Fruit fly (Drosophila melanogaster) whole organism, embryonic: ENCODE results near the gene Ppi1.

Experiments
- Ada2b ChIP-seq: fragments of 200-800 bp; sonication (Bioruptor generic); IDR thresholded peaks from 2 replicates; pipeline ENCODE4 v1.3.6; 2022; ENCODE audit warnings: missing biosample characterization, missing genetic modification characterization
- CG1024 ChIP-seq: fragments of 200-800 bp; sonication (Bioruptor generic); IDR thresholded peaks from 2 replicates; pipeline ENCODE4 v1.3.6; 2022; ENCODE audit warnings: missing biosample characterization, missing genetic modification characterization
- CG10543 ChIP-seq: fragments of 200-800 bp; sonication (Bioruptor generic); optimal IDR thresholded peaks from 3 replicates; lab custom pipeline; 2017; ENCODE audit warnings: missing biosample characterization, mild to moderate bottlenecking, missing genetic modification characterization, moderate library complexity
- CG10959 ChIP-seq: fragments of 200-800 bp; sonication (Bioruptor generic); IDR thresholded peaks from 2 replicates; pipeline ENCODE4 v1.3.6; 2022; ENCODE audit warnings: missing biosample characterization, missing genetic modification characterization
- CG11247 ChIP-seq: fragments of 200-800 bp; sonication (Bioruptor generic); IDR thresholded peaks from 2 replicates; pipeline ENCODE4 v1.3.6; 2022; ENCODE audit warnings: missing biosample characterization, missing genetic modification characterization
- CG13624 ChIP-seq: fragments of 200-800 bp; sonication (Bioruptor generic); optimal IDR thresholded peaks from 2 replicates; lab custom pipeline; 2016; ENCODE audit warnings: missing biosample characterization, missing genetic modification characterization
- CG15269 ChIP-seq: fragments of 200-800 bp; sonication (Bioruptor generic); optimal IDR thresholded peaks from 2 replicates; lab custom pipeline; 2018; ENCODE audit warnings: missing biosample characterization, mild to moderate bottlenecking, missing genetic modification characterization, moderate library complexity
- CG3281 ChIP-seq: fragments of 200-800 bp; sonication (Bioruptor generic); optimal IDR thresholded peaks from 3 replicates; lab custom pipeline; 2017; ENCODE audit warnings: missing biosample characterization, mild to moderate bottlenecking, missing genetic modification characterization
- CG33557 ChIP-seq: fragments of 200-800 bp; sonication (Bioruptor generic); optimal IDR thresholded peaks from 2 replicates; lab custom pipeline; 2019; ENCODE audit warnings: missing biosample characterization, mild to moderate bottlenecking, missing genetic modification characterization, moderate library complexity
- CG5180 ChIP-seq: fragments of 200-800 bp; sonication (Bioruptor generic); optimal IDR thresholded peaks from 3 replicates; lab custom pipeline; 2017; ENCODE audit warnings: missing biosample characterization, missing genetic modification characterization, mild to moderate bottlenecking, moderate library complexity, missing genetic modification reagents
- CG6689 ChIP-seq: fragments of 200-800 bp; sonication (Bioruptor generic); IDR thresholded peaks from 2 replicates; pipeline ENCODE4 v1.3.6; 2022; ENCODE audit warnings: missing biosample characterization, missing genetic modification characterization
- CG6854 ChIP-seq: fragments of 200-800 bp; sonication (Bioruptor generic); optimal IDR thresholded peaks from 3 replicates; lab custom pipeline; 2017; ENCODE audit warnings: missing biosample characterization, mild to moderate bottlenecking, missing genetic modification characterization
- CG7372 ChIP-seq: fragments of 200-800 bp; sonication (Bioruptor generic); IDR thresholded peaks from 2 replicates; pipeline ENCODE4 v1.3.6; 2022; ENCODE audit warnings: missing biosample characterization, missing genetic modification characterization
- CG8765 ChIP-seq: fragments of 200-800 bp; sonication (Bioruptor generic); IDR thresholded peaks from 2 replicates; pipeline ENCODE4 v1.3.6; 2022; ENCODE audit warnings: missing biosample characterization, missing genetic modification characterization
- CG8944 ChIP-seq: fragments of 200-800 bp; sonication (Bioruptor generic); optimal IDR thresholded peaks from 3 replicates; lab custom pipeline; 2016; ENCODE audit warnings: missing biosample characterization, missing genetic modification characterization
- ERR ChIP-seq: fragments of 200-800 bp; sonication (Bioruptor generic); optimal IDR thresholded peaks from 2 replicates; lab custom pipeline; 2016; ENCODE audit warnings: missing biosample characterization, missing genetic modification characterization
- HHEX ChIP-seq: fragments of 200-800 bp; sonication (Bioruptor generic); optimal IDR thresholded peaks from 3 replicates; lab custom pipeline; 2017; ENCODE audit warnings: missing biosample characterization, mild to moderate bottlenecking, missing genetic modification characterization, missing genetic modification reagents
- HLH3B ChIP-seq: fragments of 200-800 bp; sonication (Bioruptor generic); IDR thresholded peaks from 2 replicates; pipeline ENCODE4 v1.3.6; 2022; ENCODE audit warnings: missing biosample characterization, missing genetic modification characterization
- HmgD ChIP-seq: fragments of 200-800 bp; sonication (Bioruptor generic); optimal IDR thresholded peaks from 3 replicates; lab custom pipeline; 2016; ENCODE audit warnings: missing biosample characterization, missing genetic modification characterization
- Hr78 ChIP-seq, 2 experiments: fragments of 200-800 bp in 1 of 2; fragments of >200 bp in 1 of 2; sonication (Bioruptor generic) in 1 of 2; optimal IDR thresholded peaks; 2 replicates each; lab custom pipeline; 2017 to 2019; ENCODE audit warnings: missing biosample characterization in 2 of 2, missing genetic modification characterization in 2 of 2, mild to moderate bottlenecking in 1 of 2, moderate library complexity in 1 of 2
- Hsf ChIP-seq: fragments of 200-800 bp; sonication (Bioruptor generic); optimal IDR thresholded peaks from 3 replicates; lab custom pipeline; 2016; ENCODE audit warnings: missing biosample characterization, missing genetic modification characterization
- Kr ChIP-seq: fragments of 200-800 bp; sonication (Bioruptor generic); optimal IDR thresholded peaks from 2 replicates; lab custom pipeline; 2017; ENCODE audit warnings: missing biosample characterization, mild to moderate bottlenecking, missing genetic modification characterization
- Lim3 ChIP-seq: fragments of 200-800 bp; sonication (Bioruptor generic); IDR thresholded peaks from 2 replicates; pipeline ENCODE4 v1.3.6; 2022; ENCODE audit warnings: missing biosample characterization, missing genetic modification characterization
- MTF-1 ChIP-seq: fragments of 200-800 bp; sonication (Bioruptor generic); optimal IDR thresholded peaks from 2 replicates; lab custom pipeline; 2018; ENCODE audit warnings: missing biosample characterization, mild to moderate bottlenecking, missing genetic modification characterization, borderline replicate concordance
- Oli ChIP-seq: fragments of 200-800 bp; sonication (Bioruptor generic); optimal IDR thresholded peaks from 2 replicates; lab custom pipeline; 2018; ENCODE audit warnings: missing biosample characterization, mild to moderate bottlenecking, missing genetic modification characterization, moderate library complexity
- Optix ChIP-seq: fragments of 200-800 bp; sonication (Bioruptor generic); IDR thresholded peaks from 3 replicates; pipeline ENCODE4 v1.3.6; 2022; ENCODE audit warnings: missing biosample characterization, missing genetic modification characterization
- Taf1 ChIP-seq: fragments of 200-800 bp; sonication (Bioruptor generic); IDR thresholded peaks from 2 replicates; pipeline ENCODE4 v1.3.6; 2022; ENCODE audit warnings: missing biosample characterization, missing genetic modification characterization
- ab ChIP-seq: fragments of 200-800 bp; sonication (Bioruptor generic); optimal IDR thresholded peaks from 2 replicates; lab custom pipeline; 2016; ENCODE audit warnings: missing biosample characterization, missing genetic modification characterization
- ap ChIP-seq: fragments of 200-800 bp; sonication (Bioruptor generic); IDR thresholded peaks from 2 replicates; pipeline ENCODE4 v1.3.6; 2022; ENCODE audit warnings: missing biosample characterization, missing genetic modification characterization
- btn ChIP-seq: fragments of 200-800 bp; sonication (Bioruptor generic); optimal IDR thresholded peaks from 2 replicates; lab custom pipeline; 2016; ENCODE audit warnings: missing biosample characterization, missing genetic modification characterization
- chm ChIP-seq: fragments of 200-800 bp; sonication (Bioruptor generic); IDR thresholded peaks from 2 replicates; pipeline ENCODE4 v1.3.6; 2022; ENCODE audit warnings: missing biosample characterization, missing genetic modification characterization
- dpn ChIP-seq, 2 experiments: fragments of 200-800 bp; sonication (Bioruptor generic); optimal IDR thresholded peaks; 3 replicates each; lab custom pipeline; 2016; ENCODE audit warnings: missing biosample characterization in 2 of 2, missing genetic modification characterization in 2 of 2
- eve ChIP-seq, 2 experiments: fragments of >200 bp; optimal IDR thresholded peaks; 2 replicates each; lab custom pipeline; 2017; ENCODE audit warnings: missing biosample characterization in 2 of 2, missing genetic modification characterization in 2 of 2
- gem ChIP-seq: fragments of 200-800 bp; sonication (Bioruptor generic); optimal IDR thresholded peaks from 2 replicates; lab custom pipeline; 2019; ENCODE audit warnings: missing biosample characterization, mild to moderate bottlenecking, missing genetic modification characterization, moderate library complexity
- gt ChIP-seq: fragments of 200-800 bp; sonication (Bioruptor generic); IDR thresholded peaks from 2 replicates; pipeline ENCODE4 v1.3.6; 2022; ENCODE audit warnings: missing biosample characterization, missing genetic modification characterization
- her ChIP-seq: fragments of 200-800 bp; sonication (Bioruptor generic); optimal IDR thresholded peaks from 2 replicates; lab custom pipeline; 2016; ENCODE audit warnings: missing biosample characterization, missing genetic modification characterization
- hkb ChIP-seq, 2 experiments: fragments of 200-800 bp in 1 of 2; fragments of >200 bp in 1 of 2; sonication (Bioruptor generic) in 1 of 2; IDR thresholded peaks in 1 of 2; optimal IDR thresholded peaks in 1 of 2; 2 replicates each; pipeline versions ENCODE4 v1.3.6 to Lab custom; 2017 to 2022; ENCODE audit warnings: missing biosample characterization in 1 of 2, missing genetic modification characterization in 1 of 2
- ken ChIP-seq: fragments of 200-800 bp; sonication (Bioruptor generic); IDR thresholded peaks from 3 replicates; pipeline ENCODE4 v1.3.6; 2022; ENCODE audit warnings: missing biosample characterization, missing genetic modification characterization
- lola ChIP-seq, 3 experiments: fragments of >200 bp in 2 of 3; fragments of 200-800 bp in 1 of 3; sonication (Bioruptor generic) in 1 of 3; optimal IDR thresholded peaks; 2 replicates each; lab custom pipeline; 2017 to 2019; ENCODE audit warnings: missing biosample characterization in 3 of 3, missing genetic modification characterization in 3 of 3, mild to moderate bottlenecking in 1 of 3, moderate library complexity in 1 of 3
- lov ChIP-seq, 2 experiments: fragments of 200-800 bp in 1 of 2; fragments of >200 bp in 1 of 2; sonication (Bioruptor generic) in 1 of 2; IDR thresholded peaks in 1 of 2; optimal IDR thresholded peaks in 1 of 2; 2 replicates in 1 of 2; 3 replicates in 1 of 2; pipeline versions ENCODE4 v1.3.6 to Lab custom; 2017 to 2022; ENCODE audit warnings: missing biosample characterization in 1 of 2, missing genetic modification characterization in 1 of 2
- mld ChIP-seq: fragments of 200-800 bp; sonication (Bioruptor generic); IDR thresholded peaks from 3 replicates; pipeline ENCODE4 v1.3.6; 2022; ENCODE audit warnings: missing biosample characterization, missing genetic modification characterization; ENCODE audit not compliant: partially characterized antibody
- onecut ChIP-seq: fragments of 200-800 bp; sonication (Bioruptor generic); IDR thresholded peaks from 2 replicates; pipeline ENCODE4 v1.3.6; 2022; ENCODE audit warnings: missing biosample characterization, missing genetic modification characterization
- p53 ChIP-seq: fragments of 200-800 bp; sonication (Bioruptor generic); optimal IDR thresholded peaks from 2 replicates; lab custom pipeline; 2016; ENCODE audit warnings: missing biosample characterization, missing genetic modification characterization
- pum ChIP-seq: fragments of 200-800 bp; sonication (Bioruptor generic); optimal IDR thresholded peaks from 2 replicates; lab custom pipeline; 2016; ENCODE audit warnings: missing biosample characterization, missing genetic modification characterization
- sd ChIP-seq: fragments of 200-800 bp; sonication (Bioruptor generic); optimal IDR thresholded peaks from 3 replicates; lab custom pipeline; 2018; ENCODE audit warnings: missing biosample characterization, mild to moderate bottlenecking, missing genetic modification characterization, moderate library complexity
- sna ChIP-seq: fragments of 200-800 bp; sonication (Bioruptor generic); IDR thresholded peaks from 2 replicates; pipeline ENCODE4 v1.3.6; 2022; ENCODE audit warnings: missing biosample characterization, missing genetic modification characterization; ENCODE audit not compliant: partially characterized antibody
- wor ChIP-seq: fragments of 200-800 bp; sonication (Bioruptor generic); IDR thresholded peaks from 2 replicates; pipeline ENCODE4 v1.3.6; 2022; ENCODE audit warnings: missing biosample characterization, missing genetic modification characterization

The Ppi1 gene

DNA sequence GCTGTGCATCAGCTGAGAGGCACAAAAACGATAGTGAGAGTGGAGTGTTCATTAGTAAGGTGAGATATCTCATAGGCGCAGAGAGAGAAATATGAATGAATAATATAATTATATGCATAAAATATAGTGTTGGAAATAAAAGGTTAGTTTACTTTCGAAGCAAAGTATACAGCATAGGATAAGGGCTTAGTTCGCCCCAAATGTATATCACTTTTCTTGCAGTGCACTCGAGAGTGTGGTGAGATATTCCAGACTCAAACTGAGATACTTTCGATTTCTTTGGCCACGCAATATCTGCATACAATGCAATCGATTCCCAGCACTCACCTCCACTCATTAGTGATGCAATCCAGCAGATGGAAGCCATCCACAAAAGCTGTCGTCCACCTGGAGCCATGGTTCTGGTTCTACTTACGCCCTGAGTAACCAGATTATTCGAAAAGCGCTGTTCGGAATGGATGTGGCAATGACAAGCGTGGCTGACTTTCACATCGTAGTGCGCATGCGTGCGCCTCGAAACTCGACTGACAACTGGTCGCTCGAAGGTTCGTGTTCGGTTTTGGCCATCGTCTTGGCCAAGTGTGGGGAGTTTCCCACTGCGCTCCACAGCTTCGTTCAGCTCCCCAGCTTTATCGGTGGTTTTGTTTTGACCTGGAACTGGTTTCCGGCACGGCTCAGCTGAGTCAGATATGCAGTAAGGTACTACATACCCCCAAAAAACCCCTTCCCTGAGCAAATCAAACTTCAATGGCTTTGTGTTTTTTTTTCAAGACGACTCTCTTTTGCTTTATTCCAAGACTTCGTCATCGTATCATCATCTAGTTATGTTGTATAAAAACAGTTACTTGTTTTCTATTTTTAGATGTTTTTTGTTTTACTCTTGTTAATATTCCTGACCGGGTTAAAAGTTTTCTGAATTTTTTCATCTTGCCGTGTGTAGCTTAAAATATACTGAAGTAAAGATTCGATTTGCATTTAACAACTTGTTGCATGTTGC is 42.0 kb upstream of the Ppi1 start, which contains the start of gene Rsod (continued):
- no peak for TF ChIP-seq MTF-1
- peak; percentile 54 for TF ChIP-seq Ada2b (GFP tag; lab: Robert Waterston, UW)
- no peak for TF ChIP-seq CG5180 (GFP tag; lab: Kevin White, UChicago)
- TF ChIP-seq HHEX (GFP tag; lab: Kevin White, UChicago): peak; percentile 38
- TF ChIP-seq HLH3B (GFP tag; lab: Robert Waterston, UW): peak; percentile 80
- no peak for TF ChIP-seq CG8944
- no peak for TF ChIP-seq CG8765 (GFP tag; lab: Robert Waterston, UW)
- peak; percentile 50; the same call in 1 of the 2 replicates for TF ChIP-seq CG10959 (GFP tag; lab: Robert Waterston, UW)
- TF ChIP-seq CG6854 (GFP tag; lab: Kevin White, UChicago): no peak
- TF ChIP-seq Kr (GFP tag; lab: Kevin White, UChicago): no peak
- no peak for TF ChIP-seq HmgD (GFP tag; lab: Kevin White, UChicago)
- peak; percentile 67 for TF ChIP-seq Lim3 (GFP tag; lab: Robert Waterston, UW)
- peak; percentile 62; the same call in 1 of the 3 replicates for TF ChIP-seq mld (GFP tag; lab: Robert Waterston, UW)
- peak; percentile 27 for TF ChIP-seq CG10543
- TF ChIP-seq CG3281: no peak
- peak; percentile 53 for TF ChIP-seq CG15269 (tag; lab: Kevin White, UChicago)
- peak; percentile 66 for TF ChIP-seq gt (GFP tag; lab: Robert Waterston, UW)
- peak; percentile 42; the same call in 1 of the 2 replicates for TF ChIP-seq chm (GFP tag; lab: Robert Waterston, UW)
- no peak for TF ChIP-seq hkb (optimal IDR thresholded peaks at IDR 0.05; lab: Kevin White, UChicago)
- TF ChIP-seq hkb (GFP tag; IDR thresholded peaks at IDR 0.05; lab: Robert Waterston, UW): peak; percentile 82
- TF ChIP-seq dpn (GFP tag; optimal IDR thresholded peaks at IDR 0.05; lab: Kevin White, UChicago): peak in 1 of 2 experiments; percentile 61
- TF ChIP-seq lov (optimal IDR thresholded peaks at IDR 0.05; lab: Kevin White, UChicago): no peak
- TF ChIP-seq lov (GFP tag; IDR thresholded peaks at IDR 0.05; lab: Robert Waterston, UW): peak; percentile 58; the same call in 2 of the 3 replicates
- TF ChIP-seq CG13624 (GFP tag; lab: Kevin White, UChicago): no peak
- TF ChIP-seq lola (GFP tag; optimal IDR thresholded peaks at IDR 0.05; lab: Kevin White, UChicago): peak in 1 of 3 experiments; percentile 43
- TF ChIP-seq ap (GFP tag; lab: Robert Waterston, UW): peak; percentile 54
- peak; percentile 62 for TF ChIP-seq CG7372 (GFP tag; lab: Robert Waterston, UW)
- peak; percentile 56 for TF ChIP-seq Optix (GFP tag; lab: Robert Waterston, UW)
- TF ChIP-seq sna (GFP tag; lab: Robert Waterston, UW): no peak
- TF ChIP-seq eve (GFP tag; optimal IDR thresholded peaks at IDR 0.05; lab: Kevin White, UChicago): no peak
- TF ChIP-seq ken (GFP tag; lab: Robert Waterston, UW): peak; percentile 79
- peak; percentile 66 for TF ChIP-seq onecut (GFP tag; lab: Robert Waterston, UW)
- peak; percentile 56 for TF ChIP-seq Oli (tag; lab: Kevin White, UChicago)
- peak; percentile 50 for TF ChIP-seq CG33557
- TF ChIP-seq sd (tag; lab: Kevin White, UChicago): no peak
- no peak for TF ChIP-seq ab
- TF ChIP-seq p53 (GFP tag; lab: Kevin White, UChicago): no peak
- TF ChIP-seq Hr78 (GFP tag; optimal IDR thresholded peaks at IDR 0.05; lab: Kevin White, UChicago): peak in 1 of 2 experiments; percentile 27
- peak; percentile 61 for TF ChIP-seq Taf1 (GFP tag; lab: Robert Waterston, UW)
- no peak for TF ChIP-seq btn (GFP tag; lab: Kevin White, UChicago)
- peak; percentile 79 for TF ChIP-seq CG6689 (GFP tag; lab: Robert Waterston, UW)
- no peak for TF ChIP-seq ERR (GFP tag; lab: Kevin White, UChicago)
- TF ChIP-seq gem: peak; percentile 74
- peak; percentile 47 for TF ChIP-seq Hsf (GFP tag; lab: Kevin White, UChicago)
- no peak for TF ChIP-seq her (GFP tag; lab: Kevin White, UChicago)
- peak; percentile 35; the same call in 1 of the 2 replicates for TF ChIP-seq CG1024 (GFP tag; lab: Robert Waterston, UW)
- peak; percentile 28; the same call in 1 of the 2 replicates for TF ChIP-seq wor
- no peak for TF ChIP-seq pum (GFP tag; lab: Kevin White, UChicago)
- TF ChIP-seq CG11247 (GFP tag; lab: Robert Waterston, UW): peak; percentile 44
